Worm (Caenorhabditis elegans) whole organism, L3 larva: ENCODE results near the gene chpf-1.

Experiments used
- fos-1 ChIP-seq: fragments of 150-350 bp; optimal IDR thresholded peaks from 2 replicates; lab custom pipeline; 2014; ENCODE audit warnings: missing biosample characterization, missing genetic modification characterization
- jun-1 ChIP-seq: fragments of 150-350 bp; optimal IDR thresholded peaks from 2 replicates; lab custom pipeline; 2014; ENCODE audit warnings: missing biosample characterization, missing genetic modification reagents, missing genetic modification characterization
- lin-39 ChIP-seq: fragments of 150-350 bp; optimal IDR thresholded peaks from 2 replicates; lab custom pipeline; 2018; ENCODE audit warnings: missing biosample characterization, missing genetic modification reagents, missing genetic modification characterization
- mdl-1 ChIP-seq: fragments of 150-350 bp; optimal IDR thresholded peaks from 2 replicates; lab custom pipeline; 2014; ENCODE audit warnings: missing biosample characterization, missing genetic modification characterization
- mml-1 ChIP-seq: fragments of 150-350 bp; sonication (generic microtip); optimal IDR thresholded peaks from 3 replicates; lab custom pipeline; 2014; ENCODE audit warnings: missing biosample characterization, missing genetic modification characterization
- nhr-76 ChIP-seq: fragments of 150-350 bp; sonication (generic microtip); optimal IDR thresholded peaks from 5 replicates; lab custom pipeline; 2014; ENCODE audit warnings: missing biosample characterization, missing genetic modification characterization
- sea-2 ChIP-seq: fragments of 150-350 bp; sonication (generic microtip); optimal IDR thresholded peaks from 4 replicates; lab custom pipeline; 2014; ENCODE audit warnings: missing biosample characterization, missing genetic modification reagents, missing genetic modification characterization
- tbx-2 ChIP-seq: sonication (generic microtip); optimal IDR thresholded peaks from 2 replicates; lab custom pipeline; 2016; ENCODE audit warnings: mild to moderate bottlenecking, missing genetic modification characterization, missing compliant biosample characterization
- unc-39 ChIP-seq: sonication (generic microtip); optimal IDR thresholded peaks from 4 replicates; lab custom pipeline; 2017; ENCODE audit warnings: missing biosample characterization, missing genetic modification characterization
- zag-1 ChIP-seq: fragments of 150-350 bp; optimal IDR thresholded peaks from 2 replicates; lab custom pipeline; 2014; ENCODE audit warnings: missing biosample characterization, missing genetic modification characterization

DNA sequence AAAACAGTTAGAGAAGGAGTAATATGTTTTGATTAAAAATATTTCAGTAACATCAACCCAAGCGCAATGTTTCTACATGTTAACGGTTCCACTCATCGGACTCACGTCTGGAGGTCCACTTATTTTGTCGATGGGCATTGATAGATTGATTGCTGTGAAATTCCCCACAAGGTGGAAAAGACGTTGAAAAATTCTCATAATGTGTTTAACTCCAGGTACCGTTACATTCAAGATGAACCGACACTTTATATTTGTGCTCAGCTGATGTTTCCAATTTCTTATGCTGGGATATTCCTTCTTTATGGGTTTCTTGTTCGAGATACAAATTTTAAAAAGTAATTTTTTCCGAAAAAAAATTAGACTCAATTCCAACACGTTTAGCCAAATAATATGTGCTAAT is 50.2 kb downstream of the chpf-1 start:
- no peak for TF ChIP-seq mml-1 (tag; lab: Kevin White, UChicago)
- no peak for TF ChIP-seq zag-1 (tag; lab: Kevin White, UChicago)
- TF ChIP-seq lin-39 (tag; lab: Kevin White, UChicago): no peak
- TF ChIP-seq nhr-76 (tag; lab: Kevin White, UChicago): no peak
- TF ChIP-seq fos-1 (tag; lab: Kevin White, UChicago): no peak
- no peak for TF ChIP-seq sea-2 (GFP tag; lab: Kevin White, UChicago)
- TF ChIP-seq tbx-2 (tag; lab: Kevin White, UChicago): no peak
- no peak for TF ChIP-seq mdl-1
- no peak for TF ChIP-seq unc-39 (tag; lab: Kevin White, UChicago)
- TF ChIP-seq jun-1 (tag; lab: Kevin White, UChicago): no peak
